Worm (Caenorhabditis elegans) whole organism, dauer: Measurements from ENCODE around the gene ZC449.7.

Source experiments
- unc-62 ChIP-seq: sonication (generic microtip); optimal IDR thresholded peaks from 2 replicates; lab custom pipeline; 2017; ENCODE audit warnings: missing biosample characterization, missing genetic modification reagents, missing genetic modification characterization

ZC449.7 gene

ce11 chrX:5013826-5014225 lies at the start of gene ZC449.7:
TSS of gene ZC449.7 (plus strand) at chrX:5014074.
- TF ChIP-seq unc-62 (GFP tag; lab: Kevin White, UChicago), result no peak

DNA sequence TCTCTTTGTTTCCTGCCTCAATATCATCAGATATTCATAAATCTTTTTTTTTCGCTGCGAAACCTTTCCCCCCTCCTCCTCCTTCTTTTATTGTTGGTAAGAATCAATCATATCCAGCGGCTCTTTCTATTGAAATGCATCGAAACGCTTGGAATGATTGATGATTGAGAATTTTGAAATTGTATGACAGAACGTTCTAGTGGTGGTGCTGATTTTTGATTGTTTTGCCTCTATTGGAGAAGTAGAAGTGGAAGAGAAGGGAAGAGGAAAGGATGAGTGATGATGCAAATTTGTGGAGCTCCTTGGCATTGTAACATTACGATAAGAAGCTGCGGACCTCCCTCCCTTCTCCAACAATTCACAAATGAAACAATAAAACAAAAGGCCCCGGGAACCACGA lies 48.3 kb upstream of the ZC449.7 start:
- no peak for TF ChIP-seq unc-62 (GFP tag; lab: Kevin White, UChicago)

DNA sequence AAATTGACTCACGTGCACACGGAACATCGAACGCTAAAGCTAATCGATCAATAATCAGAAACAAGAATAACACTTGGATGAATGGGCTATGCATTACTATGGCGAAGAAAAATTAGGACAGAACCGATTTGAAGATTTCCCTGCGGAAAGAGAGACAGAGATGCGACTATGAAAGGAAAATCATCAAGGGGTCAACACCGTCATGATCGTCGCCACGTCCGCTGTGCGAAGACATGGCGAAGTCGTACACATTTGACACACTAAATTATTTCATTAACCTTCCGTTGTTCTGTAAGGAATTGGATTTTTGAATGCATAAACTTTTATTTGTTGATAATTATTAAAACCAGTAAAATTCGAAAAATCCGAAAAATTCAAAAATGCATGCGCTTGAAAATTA lies 44.6 kb upstream of the ZC449.7 start, which contains the start of gene M03F4.6:
M03F4.6 (minus strand) TSS at position 101 of the 400 bp plus-strand sequence.
- TF ChIP-seq unc-62 (GFP tag; lab: Kevin White, UChicago), result no peak

- no peak for TF ChIP-seq unc-62 (GFP tag; lab: Kevin White, UChicago)
Measured at ce11 chrX:4970863-4971345, 43.0 kb upstream of the ZC449.7 start, which contains the start of gene calu-1. TSS of gene calu-1 (minus strand) at chrX:4970913.

DNA sequence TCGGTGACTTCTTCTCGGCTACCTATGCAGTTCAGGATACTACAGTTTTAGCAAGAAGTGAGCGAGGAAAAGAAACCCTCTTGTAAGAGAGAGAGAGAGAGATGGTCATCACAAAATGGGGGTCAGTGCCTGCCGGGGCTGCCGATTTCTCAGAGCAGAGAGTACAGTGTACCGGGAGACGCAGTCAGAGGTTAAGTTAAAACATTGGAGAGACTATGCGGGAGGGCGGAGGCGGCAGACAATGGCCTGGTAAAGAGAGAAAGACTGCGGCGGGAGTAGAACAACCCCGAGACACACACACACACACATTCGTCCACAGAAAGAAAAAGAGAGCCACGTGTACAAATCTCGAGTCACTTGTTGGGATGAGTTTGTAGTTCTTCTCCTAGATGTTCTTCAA lies 42.4 kb upstream of the ZC449.7 start:
- TF ChIP-seq unc-62 (GFP tag; lab: Kevin White, UChicago), result no peak

DNA sequence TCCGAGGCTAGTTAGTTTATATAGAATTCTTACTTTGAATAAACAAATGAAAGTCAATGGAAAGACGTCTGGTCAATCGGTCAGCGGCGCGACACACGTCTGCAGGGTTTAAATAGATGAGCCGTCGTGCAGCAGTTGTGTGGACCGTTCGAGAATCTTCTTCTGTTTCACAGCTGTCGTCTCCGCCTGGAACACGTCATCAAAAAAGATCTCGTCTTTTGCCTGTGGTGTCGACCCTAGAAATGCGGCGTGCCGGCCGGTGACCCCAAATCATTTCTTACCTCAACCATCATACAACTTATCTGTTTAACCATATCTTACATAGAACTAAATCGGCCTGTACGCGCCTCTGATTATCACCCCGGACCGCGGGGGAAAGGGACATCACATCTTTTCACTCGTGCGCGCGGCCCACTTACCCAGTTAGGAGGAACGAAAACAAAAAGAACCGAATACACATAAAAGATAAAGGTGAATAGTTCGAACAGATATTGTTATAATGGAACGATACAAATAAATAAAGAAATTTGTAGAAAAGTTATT lies 41.8 kb upstream of the ZC449.7 start:
- TF ChIP-seq unc-62 (GFP tag; lab: Kevin White, UChicago), result no peak

- TF ChIP-seq unc-62 (GFP tag; lab: Kevin White, UChicago), result no peak
Measured at ce11 chrX:4974486-4974885, 39.4 kb upstream of the ZC449.7 start.

ce11 chrX:4976530-4976929 lies 37.3 kb upstream of the ZC449.7 start, which contains the start of gene lfi-1:
TSS of gene lfi-1 (plus strand) at chrX:4976830.
- TF ChIP-seq unc-62 (GFP tag; lab: Kevin White, UChicago), result no peak

ce11 chrX:4978103-4978502 lies 35.8 kb upstream of the ZC449.7 start:
- TF ChIP-seq unc-62 (GFP tag; lab: Kevin White, UChicago), result no peak

DNA sequence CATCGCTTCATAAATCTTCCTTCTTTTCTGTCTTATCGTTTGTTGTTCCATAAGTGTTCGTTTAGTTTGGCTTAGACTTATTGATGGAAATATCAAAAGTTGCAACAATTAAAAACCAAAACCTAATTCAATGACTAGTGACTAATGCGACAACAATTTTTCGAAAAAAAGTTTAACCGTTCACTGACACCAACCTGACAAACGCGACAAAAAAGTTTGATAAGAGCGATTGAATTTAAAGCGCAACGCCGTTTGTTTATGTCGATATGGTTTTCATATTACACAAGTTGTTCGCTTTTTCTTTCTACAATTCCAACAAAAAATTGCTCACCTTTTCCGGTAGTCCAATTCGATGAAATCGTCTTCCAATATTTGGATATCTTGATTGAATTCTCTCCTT lies 34.8 kb upstream of the ZC449.7 start:
- no peak for TF ChIP-seq unc-62 (GFP tag; lab: Kevin White, UChicago)

- TF ChIP-seq unc-62 (GFP tag; lab: Kevin White, UChicago), result no peak
Measured at ce11 chrX:4981059-4981458, 32.8 kb upstream of the ZC449.7 start.

ce11 chrX:4981579-4981978 lies 32.3 kb upstream of the ZC449.7 start:
- no peak for TF ChIP-seq unc-62 (GFP tag; lab: Kevin White, UChicago)

ce11 chrX:4982009-4982625 lies 31.8 kb upstream of the ZC449.7 start:
- TF ChIP-seq unc-62 (GFP tag; lab: Kevin White, UChicago), result no peak

- TF ChIP-seq unc-62 (GFP tag; lab: Kevin White, UChicago), result no peak
Measured at ce11 chrX:4986354-4986753, 27.5 kb upstream of the ZC449.7 start.

- TF ChIP-seq unc-62 (GFP tag; lab: Kevin White, UChicago), result no peak
Measured at ce11 chrX:4987617-4988016, 26.3 kb upstream of the ZC449.7 start.

DNA sequence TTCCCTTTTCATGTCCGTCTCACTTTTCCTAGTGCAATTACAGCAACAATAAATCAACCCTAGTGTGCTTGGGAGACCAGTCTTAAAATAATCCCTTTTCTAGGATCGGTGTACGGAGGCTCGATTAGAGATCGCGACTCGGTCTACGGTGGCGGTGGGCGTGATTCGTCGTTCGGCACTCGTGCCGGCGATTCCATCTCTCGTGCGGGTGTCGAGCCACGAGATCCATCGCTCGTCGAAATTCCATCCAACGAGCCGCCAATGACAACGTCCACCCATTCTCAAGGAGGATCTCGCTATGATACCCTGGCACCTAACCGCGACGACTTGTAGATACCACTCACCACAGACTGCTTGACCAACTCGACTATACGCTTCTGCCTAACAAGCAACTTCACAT lies 21.4 kb upstream of the ZC449.7 start:
- no peak for TF ChIP-seq unc-62 (GFP tag; lab: Kevin White, UChicago)

DNA sequence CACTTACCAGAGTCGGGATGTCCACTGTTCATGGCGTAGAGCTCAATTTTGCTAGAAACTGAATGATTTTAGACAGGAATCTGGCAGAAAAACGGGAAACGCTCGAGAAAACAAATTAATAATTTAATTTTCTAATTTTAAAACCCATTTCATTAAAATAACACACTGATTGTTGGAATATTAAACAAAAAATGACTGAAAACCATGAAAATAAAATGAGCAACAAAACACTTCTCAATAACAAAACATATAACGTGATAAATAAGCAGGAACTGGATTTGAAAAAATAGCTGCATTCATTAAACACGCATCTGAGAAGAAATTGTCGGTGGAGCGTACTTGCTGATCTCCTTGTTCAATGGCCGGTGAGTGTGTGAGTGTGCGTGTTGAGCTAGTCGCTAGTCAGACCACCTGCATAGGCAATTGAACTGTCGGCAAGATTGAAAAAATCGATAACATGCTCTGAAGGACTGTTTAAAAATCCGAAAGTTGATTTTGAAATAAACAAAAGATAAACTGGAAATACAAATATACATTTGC lies 16.3 kb upstream of the ZC449.7 start, which contains the start of gene ZC8.6:
ZC8.6 (minus strand) TSS at position 51 of the 540 bp plus-strand sequence.
- no peak for TF ChIP-seq unc-62 (GFP tag; lab: Kevin White, UChicago)
